Worm (Caenorhabditis elegans): ENCODE measurements around the gene C25F6.6.

- TF ChIP-seq unc-62 (GFP tag; optimal IDR thresholded peaks at IDR 0.05) (no peak), drap-1 (GFP tag; optimal IDR thresholded peaks at IDR 0.05) (no peak), lin-13 (tag; optimal IDR thresholded peaks at IDR 0.05) (no peak), nhr-76 (tag; optimal IDR thresholded peaks at IDR 0.05) (no peak), nhr-28 (tag; optimal IDR thresholded peaks at IDR 0.05) (no peak), unc-120 (tag; optimal IDR thresholded peaks at IDR 0.05; ENCODE audit: poor library complexity, severe bottlenecking) (no peak), nhr-237 (tag; optimal IDR thresholded peaks at IDR 0.05) (no peak), lsy-2 (tag; optimal IDR thresholded peaks at IDR 0.05) (no peak), snpc-4 (tag; optimal IDR thresholded peaks at IDR 0.05) (no peak), tbx-8 (GFP tag; optimal IDR thresholded peaks at IDR 0.05) (no peak), lin-32 (GFP tag; optimal IDR thresholded peaks at IDR 0.05) (no peak), cnd-1 (tag; optimal IDR thresholded peaks at IDR 0.05) (no peak), ces-1 (GFP tag; optimal IDR thresholded peaks at IDR 0.05) (no peak)
These were observed at the start of gene C25F6.6 for ce11 chrX:5450773-5451447.

Data from whole organism, mixed stage, embryonic.